Fruit fly (Drosophila melanogaster): ENCODE data around the gene Cp15.
A peak's percentile ranks its signal among the peaks of the same experiment; 100 is the strongest.

The Cp15 gene

DNA sequence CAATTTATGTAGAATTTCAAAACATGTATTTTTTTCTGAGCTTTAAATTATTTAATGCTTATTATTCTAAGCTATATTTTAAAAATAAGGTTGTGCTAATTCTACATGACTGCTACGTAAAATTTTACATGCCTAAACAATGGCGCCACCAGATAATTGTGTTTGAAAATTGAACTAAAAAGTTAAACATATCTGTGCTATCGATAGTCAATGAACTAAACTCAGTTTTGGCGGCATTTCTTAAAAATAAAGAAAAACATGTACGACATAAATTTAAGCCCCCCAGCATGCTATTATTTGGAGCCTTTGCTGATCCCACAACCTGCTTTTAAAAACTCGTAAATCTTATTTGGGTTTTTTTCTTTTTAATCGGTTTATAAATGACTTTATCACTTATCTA is 9.7 kb upstream of the Cp15 start (continued):
- TF ChIP-seq Eip78C (GFP tag) (peak; percentile 36), CG4318 (GFP tag; optimal IDR thresholded peaks at IDR 0.05) (no peak), CG34406 (GFP tag; optimal IDR thresholded peaks at IDR 0.05) (no peak)

DNA sequence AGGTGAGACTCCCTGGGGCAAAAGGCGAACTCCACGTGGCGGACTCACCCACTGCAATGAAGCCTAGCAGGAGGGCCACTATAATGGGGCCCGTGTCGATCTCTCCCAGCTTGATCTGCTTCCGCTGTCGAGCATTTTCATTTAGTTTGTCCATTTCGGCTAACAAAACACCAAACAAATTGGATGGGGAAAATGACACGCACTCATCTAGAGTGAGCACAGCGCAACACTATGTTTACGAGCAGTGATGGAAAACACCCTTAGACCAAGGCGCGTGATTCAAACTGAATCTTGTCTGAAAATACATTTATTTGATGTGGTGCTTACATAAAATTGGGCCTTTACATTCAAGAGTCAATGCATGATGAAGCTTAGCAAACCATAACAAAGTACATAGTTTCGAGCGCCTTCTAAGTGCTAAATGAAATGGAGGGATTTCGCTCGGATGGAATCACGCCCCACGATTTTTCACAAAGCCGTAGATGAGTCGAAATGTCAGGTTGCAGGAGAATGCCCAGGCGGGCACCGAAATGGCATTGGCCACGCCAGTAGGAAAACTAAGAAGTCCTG is 8.2 kb upstream of the Cp15 start, which contains the start of gene SrpRbeta:
Gene SrpRbeta (minus strand): TSS at position 236 of the 570 bp plus-strand sequence.
- TF ChIP-seq Eip78C (GFP tag) (peak; percentile 46), Hr39 (GFP tag; optimal IDR thresholded peaks at IDR 0.05) (no peak), CG11294 (GFP tag; IDR thresholded peaks at IDR 0.05) (no peak), topi (GFP tag; optimal IDR thresholded peaks at IDR 0.05) (peak; percentile 49), net (GFP tag; optimal IDR thresholded peaks at IDR 0.05) (no peak), Ets96B (tag; optimal IDR thresholded peaks at IDR 0.05) (no peak), Hr38 (GFP tag; optimal IDR thresholded peaks at IDR 0.05) (no peak), ss (GFP tag; optimal IDR thresholded peaks at IDR 0.05) (peak in 1 of 2 experiments; percentile 35), CG8319 (GFP tag; optimal IDR thresholded peaks at IDR 0.05) (no peak), CG6163 (GFP tag; IDR thresholded peaks at IDR 0.05) (no peak), achi (GFP tag; optimal IDR thresholded peaks at IDR 0.05) (peak; percentile 26), dac (GFP tag; optimal IDR thresholded peaks at IDR 0.05) (no peak), Lpt (GFP tag; optimal IDR thresholded peaks at IDR 0.05) (no peak), CG6792 (GFP tag; optimal IDR thresholded peaks at IDR 0.05) (no peak), CG9139 (GFP tag; optimal IDR thresholded peaks at IDR 0.05) (no peak), dsx (GFP tag; optimal IDR thresholded peaks at IDR 0.05; ENCODE audit: poor library complexity, severe bottlenecking) (no peak), Sox102F (GFP tag; optimal IDR thresholded peaks at IDR 0.05) (no peak), CG6854 (GFP tag; optimal IDR thresholded peaks at IDR 0.05) (no peak), CG31627 (GFP tag; optimal IDR thresholded peaks at IDR 0.05) (peak; percentile 12), Blimp-1 (GFP tag; optimal IDR thresholded peaks at IDR 0.05) (no peak), Ets21C (GFP tag; optimal IDR thresholded peaks at IDR 0.05) (no peak), cyc (GFP tag; optimal IDR thresholded peaks at IDR 0.05) (peak; percentile 11), CG16779 (tag; optimal IDR thresholded peaks at IDR 0.05) (no peak), Sox15 (GFP tag; optimal IDR thresholded peaks at IDR 0.05) (no peak), vri (GFP tag; optimal IDR thresholded peaks at IDR 0.05) (peak; percentile 26), Eip93F (GFP tag; optimal IDR thresholded peaks at IDR 0.05) (no peak), lz (GFP tag; optimal IDR thresholded peaks at IDR 0.05) (peak; percentile 40), fkh (GFP tag; optimal IDR thresholded peaks at IDR 0.05) (no peak), OdsH (GFP tag; optimal IDR thresholded peaks at IDR 0.05) (no peak), CG34406 (GFP tag; optimal IDR thresholded peaks at IDR 0.05) (no peak), CG3032 (tag; optimal IDR thresholded peaks at IDR 0.05) (no peak), CG10669 (GFP tag; optimal IDR thresholded peaks at IDR 0.05) (no peak), fd85E (GFP tag; optimal IDR thresholded peaks at IDR 0.05) (no peak), Sox14 (GFP tag; optimal IDR thresholded peaks at IDR 0.05) (peak; percentile 11), fd59A (GFP tag; optimal IDR thresholded peaks at IDR 0.05) (no peak), CG4318 (GFP tag; optimal IDR thresholded peaks at IDR 0.05) (no peak), CG6276 (GFP tag; optimal IDR thresholded peaks at IDR 0.05) (no peak), CG7368 (GFP tag; optimal IDR thresholded peaks at IDR 0.05) (no peak), CG6808 (GFP tag; optimal IDR thresholded peaks at IDR 0.05) (peak; percentile 7), CG8632 (GFP tag; optimal IDR thresholded peaks at IDR 0.05) (no peak), Eip75B (GFP tag; optimal IDR thresholded peaks at IDR 0.05) (no peak), esn (GFP tag; optimal IDR thresholded peaks at IDR 0.05) (peak; percentile 59), CG1621 (tag; optimal IDR thresholded peaks at IDR 0.05) (no peak), svp (GFP tag) (no peak), Hr4 (GFP tag; optimal IDR thresholded peaks at IDR 0.05) (no peak), Met (GFP tag; optimal IDR thresholded peaks at IDR 0.05) (no peak), CG3919 (GFP tag; optimal IDR thresholded peaks at IDR 0.05) (peak; percentile 49), eg (GFP tag; IDR thresholded peaks at IDR 0.05) (peak; percentile 22; the same call in 1 of the 3 replicates), CG15336 (GFP tag; IDR thresholded peaks at IDR 0.05) (no peak), CG11902 (GFP tag; optimal IDR thresholded peaks at IDR 0.05) (no peak)
